Worm (Caenorhabditis elegans): ENCODE data around the gene srw-33.

srw-33 gene

ce11 chrV:15451421-15451820 lies at the start of gene srw-33:
srw-33 (minus strand) TSS chrV:15451521.
- TF ChIP-seq unc-62 (GFP tag; optimal IDR thresholded peaks at IDR 0.05): no peak

- no peak for TF ChIP-seq unc-62 (GFP tag; optimal IDR thresholded peaks at IDR 0.05)
Measured at ce11 chrV:15499099-15499498, 47.8 kb upstream of the srw-33 start.

ce11 chrV:15498434-15498833 lies 47.1 kb upstream of the srw-33 start, which contains the start of gene C06B8.7:
C06B8.7 (plus strand) TSS chrV:15498734.
- no peak for TF ChIP-seq unc-62 (GFP tag; optimal IDR thresholded peaks at IDR 0.05)

- TF ChIP-seq unc-62 (GFP tag; optimal IDR thresholded peaks at IDR 0.05): no peak
Measured at ce11 chrV:15497731-15498130, 46.4 kb upstream of the srw-33 start.

- no peak for TF ChIP-seq unc-62 (GFP tag; optimal IDR thresholded peaks at IDR 0.05)
Measured at ce11 chrV:15495169-15495568, 43.8 kb upstream of the srw-33 start, which contains the start of gene srh-219. srh-219 (plus strand) TSS chrV:15495469.

ce11 chrV:15493680-15494079 lies 42.4 kb upstream of the srw-33 start, which contains the start of gene srh-218:
srh-218 (plus strand) TSS chrV:15493980.
- TF ChIP-seq unc-62 (GFP tag; optimal IDR thresholded peaks at IDR 0.05): no peak

- no peak for TF ChIP-seq unc-62 (GFP tag; optimal IDR thresholded peaks at IDR 0.05)
Measured at ce11 chrV:15492518-15492917, 41.2 kb upstream of the srw-33 start, which contains the start of gene str-264. str-264 (minus strand) TSS chrV:15492618.

- TF ChIP-seq unc-62 (GFP tag; optimal IDR thresholded peaks at IDR 0.05): no peak
Measured at ce11 chrV:15487764-15488163, 36.4 kb upstream of the srw-33 start, which contains the start of gene srw-21. srw-21 (plus strand) TSS chrV:15488064.

- TF ChIP-seq unc-62 (GFP tag; optimal IDR thresholded peaks at IDR 0.05): no peak
Measured at ce11 chrV:15484537-15484936, 33.2 kb upstream of the srw-33 start, which contains the start of gene C06B8.3. C06B8.3 (minus strand) TSS chrV:15484637.

- TF ChIP-seq unc-62 (GFP tag; optimal IDR thresholded peaks at IDR 0.05): no peak
Measured at ce11 chrV:15483563-15483962, 32.2 kb upstream of the srw-33 start.

ce11 chrV:15481374-15481773 lies 30.1 kb upstream of the srw-33 start, which contains the start of gene nhr-150:
nhr-150 (minus strand) TSS chrV:15481465.
- no peak for TF ChIP-seq unc-62 (GFP tag; optimal IDR thresholded peaks at IDR 0.05)

- TF ChIP-seq unc-62 (GFP tag; optimal IDR thresholded peaks at IDR 0.05): no peak
Measured at ce11 chrV:15480505-15481075, 29.3 kb upstream of the srw-33 start.

ce11 chrV:15479825-15480224 lies 28.5 kb upstream of the srw-33 start:
- no peak for TF ChIP-seq unc-62 (GFP tag; optimal IDR thresholded peaks at IDR 0.05)

ce11 chrV:15479107-15479506 lies 27.8 kb upstream of the srw-33 start:
- TF ChIP-seq unc-62 (GFP tag; optimal IDR thresholded peaks at IDR 0.05): no peak

- no peak for TF ChIP-seq unc-62 (GFP tag; optimal IDR thresholded peaks at IDR 0.05)
Measured at ce11 chrV:15478597-15478996, 27.3 kb upstream of the srw-33 start, which contains the start of gene C06B8.2. C06B8.2 (minus strand) TSS chrV:15478749.

ce11 chrV:15471029-15471428 lies 19.7 kb upstream of the srw-33 start, which contains the start of gene dpf-1:
dpf-1 (plus strand) TSS chrV:15471329.
- no peak for TF ChIP-seq unc-62 (GFP tag; optimal IDR thresholded peaks at IDR 0.05)

ce11 chrV:15466719-15467118 lies 15.4 kb upstream of the srw-33 start:
- TF ChIP-seq unc-62 (GFP tag; optimal IDR thresholded peaks at IDR 0.05): no peak
